Fruit fly (Drosophila melanogaster) whole organism, prepupa: Measurements from ENCODE around the gene Mst57Da.

Experiments
- CG1621 ChIP-seq: fragments of 200-800 bp; sonication (Bioruptor generic); optimal IDR thresholded peaks from 3 replicates; lab custom pipeline; 2018; ENCODE audit warnings: missing biosample characterization, mild to moderate bottlenecking, missing genetic modification characterization
- dsx ChIP-seq: fragments of 200-800 bp; optimal IDR thresholded peaks from 3 replicates; lab custom pipeline; 2019; ENCODE audit warnings: missing biosample characterization, mild to moderate bottlenecking, missing genetic modification characterization, moderate library complexity; ENCODE audit not compliant: poor library complexity, severe bottlenecking

- TF ChIP-seq CG1621 (tag; lab: Kevin White, UChicago) (no peak), dsx (peak; percentile 11)
Measured at dm6 chr3R:25879324-25879766, 47.6 kb upstream of the Mst57Da start.
